Worm (Caenorhabditis elegans) whole organism, young adult: ENCODE data around the gene B0524.6.

Experiments used
- B0261.1 ChIP-seq: sonication (generic microtip); optimal IDR thresholded peaks from 2 replicates; lab custom pipeline; 2016; ENCODE audit warnings: mild to moderate bottlenecking, missing genetic modification characterization, moderate library complexity, missing compliant biosample characterization
- F57C9.4 ChIP-seq: sonication (generic microtip); optimal IDR thresholded peaks from 2 replicates; lab custom pipeline; 2017; ENCODE audit warnings: mild to moderate bottlenecking, missing genetic modification characterization, missing compliant biosample characterization
- madf-10 ChIP-seq: sonication (generic microtip); optimal IDR thresholded peaks from 2 replicates; lab custom pipeline; 2016; ENCODE audit warnings: mild to moderate bottlenecking, missing genetic modification characterization, missing compliant biosample characterization
- nhr-90 ChIP-seq: sonication (generic microtip); optimal IDR thresholded peaks from 2 replicates; lab custom pipeline; 2016; ENCODE audit warnings: missing genotype, mild to moderate bottlenecking, missing genetic modification characterization, missing compliant biosample characterization
- unc-62 ChIP-seq: fragments of 150-350 bp; optimal IDR thresholded peaks from 2 replicates; lab custom pipeline; 2014; ENCODE audit warnings: missing biosample characterization, missing genetic modification reagents, missing genetic modification characterization

- TF ChIP-seq B0261.1 (no peak), F57C9.4 (tag; lab: Kevin White, UChicago) (no peak), nhr-90 (tag; lab: Kevin White, UChicago) (no peak), unc-62 (no peak), madf-10 (tag; lab: Kevin White, UChicago) (no peak)
Measured at ce11 chrIII:1949362-1949761, 43.9 kb upstream of the B0524.6 start.
